Worm (Caenorhabditis elegans): Measurements from ENCODE around the gene ZK1127.5.

- TF ChIP-seq snpc-4 (tag; optimal IDR thresholded peaks at IDR 0.05) (no peak), egl-27 (tag; optimal IDR thresholded peaks at IDR 0.05) (no peak), elt-1 (tag; optimal IDR thresholded peaks at IDR 0.05) (no peak), lin-13 (GFP tag; optimal IDR thresholded peaks at IDR 0.05) (no peak), nhr-25 (tag; optimal IDR thresholded peaks at IDR 0.05) (no peak), zag-1 (tag; optimal IDR thresholded peaks at IDR 0.05) (no peak), ama-1 (optimal IDR thresholded peaks at IDR 0.05) (no peak), mdl-1 (tag; optimal IDR thresholded peaks at IDR 0.05) (no peak), skn-1 (tag; optimal IDR thresholded peaks at IDR 0.05) (no peak), F13H6.1 (tag; optimal IDR thresholded peaks at IDR 0.05) (no peak), unc-39 (tag; optimal IDR thresholded peaks at IDR 0.05) (no peak), unc-55 (GFP tag; optimal IDR thresholded peaks at IDR 0.05) (no peak), nhr-237 (tag; optimal IDR thresholded peaks at IDR 0.05) (no peak)
These were observed 14.9 kb downstream of the ZK1127.5 start, which contains the start of gene nos-2 for ce11 chrII:7065391-7065790.

Data from whole organism, L2 larva.